Worm (Caenorhabditis elegans) whole organism, mixed stage, embryonic: ENCODE measurements around the gene str-108.

Source experiments
- M03D4.4 ChIP-seq: sonication (generic microtip); optimal IDR thresholded peaks from 2 replicates; lab custom pipeline; 2017; ENCODE audit warnings: mild to moderate bottlenecking, missing genetic modification characterization, missing compliant biosample characterization
- bed-3 ChIP-seq: fragments of 200-800 bp; sonication (Bioruptor generic); optimal IDR thresholded peaks from 3 replicates; lab custom pipeline; 2018; ENCODE audit warnings: mild to moderate bottlenecking, missing genetic modification characterization, moderate library complexity, missing compliant biosample characterization
- blmp-1 ChIP-seq: fragments of 150-350 bp; optimal IDR thresholded peaks from 2 replicates; lab custom pipeline; 2014; ENCODE audit warnings: missing biosample characterization, missing genetic modification characterization
- ceh-43 ChIP-seq: fragments of 200-800 bp; sonication (Bioruptor generic); optimal IDR thresholded peaks from 2 replicates; lab custom pipeline; 2018; ENCODE audit warnings: mild to moderate bottlenecking, missing genetic modification characterization, moderate library complexity, missing compliant biosample characterization
- ces-1 ChIP-seq: fragments of 150-350 bp; optimal IDR thresholded peaks from 2 replicates; lab custom pipeline; 2014; ENCODE audit warnings: missing biosample characterization, missing genetic modification reagents, missing genetic modification characterization
- drap-1 ChIP-seq: fragments of 200-800 bp; sonication (Bioruptor generic); optimal IDR thresholded peaks from 3 replicates; lab custom pipeline; 2018; ENCODE audit warnings: mild to moderate bottlenecking, missing genetic modification characterization, missing compliant biosample characterization
- elt-1 ChIP-seq: sonication (generic microtip); optimal IDR thresholded peaks from 2 replicates; lab custom pipeline; 2017; ENCODE audit warnings: missing genetic modification characterization, mild to moderate bottlenecking, missing compliant biosample characterization, antibody characterized with exemption, moderate library complexity, borderline replicate concordance; ENCODE audit not compliant: insufficient read depth
- elt-3 ChIP-seq: fragments of 150-350 bp; optimal IDR thresholded peaks from 2 replicates; lab custom pipeline; 2014; ENCODE audit warnings: missing biosample characterization, missing genetic modification characterization
- flh-1 ChIP-seq: fragments of 200-800 bp; sonication (Bioruptor generic); optimal IDR thresholded peaks from 2 replicates; lab custom pipeline; 2018; ENCODE audit warnings: mild to moderate bottlenecking, missing genetic modification characterization, moderate library complexity, missing compliant biosample characterization
- ham-2 ChIP-seq: fragments of 200-800 bp; sonication (Bioruptor generic); optimal IDR thresholded peaks from 2 replicates; lab custom pipeline; 2018; ENCODE audit warnings: mild to moderate bottlenecking, missing genetic modification characterization, missing compliant biosample characterization
- lin-13 ChIP-seq: fragments of 150-350 bp; optimal IDR thresholded peaks from 2 replicates; lab custom pipeline; 2014; ENCODE audit warnings: missing biosample characterization, missing genetic modification characterization
- lin-32 ChIP-seq: fragments of 200-800 bp; sonication (Bioruptor generic); optimal IDR thresholded peaks from 2 replicates; lab custom pipeline; 2018; ENCODE audit warnings: mild to moderate bottlenecking, missing genetic modification characterization, missing compliant biosample characterization
- lsy-2 ChIP-seq: fragments of 150-350 bp; optimal IDR thresholded peaks from 2 replicates; lab custom pipeline; 2014; ENCODE audit warnings: missing biosample characterization, missing genetic modification characterization
- mls-2 ChIP-seq: sonication (generic microtip); optimal IDR thresholded peaks from 2 replicates; lab custom pipeline; 2016; ENCODE audit warnings: mild to moderate bottlenecking, missing genetic modification characterization, moderate library complexity, missing compliant biosample characterization
- nhr-12 ChIP-seq: fragments of 150-350 bp; optimal IDR thresholded peaks from 2 replicates; lab custom pipeline; 2014; ENCODE audit warnings: missing biosample characterization, missing genetic modification characterization
- nhr-2 ChIP-seq: fragments of 150-350 bp; optimal IDR thresholded peaks from 2 replicates; lab custom pipeline; 2014; ENCODE audit warnings: missing biosample characterization, missing genetic modification characterization
- nhr-237 ChIP-seq: fragments of 150-350 bp; optimal IDR thresholded peaks from 2 replicates; lab custom pipeline; 2014; ENCODE audit warnings: missing biosample characterization, missing genetic modification characterization
- nhr-28 ChIP-seq: fragments of 150-350 bp; optimal IDR thresholded peaks from 2 replicates; lab custom pipeline; 2014; ENCODE audit warnings: missing biosample characterization, missing genetic modification characterization
- nhr-76 ChIP-seq: sonication (generic microtip); optimal IDR thresholded peaks from 2 replicates; lab custom pipeline; 2017; ENCODE audit warnings: missing biosample characterization, missing genetic modification characterization
- sem-2 ChIP-seq: fragments of 200-800 bp; sonication (Bioruptor generic); optimal IDR thresholded peaks from 2 replicates; lab custom pipeline; 2018; ENCODE audit warnings: mild to moderate bottlenecking, missing genetic modification characterization, missing compliant biosample characterization
- sptf-1 ChIP-seq: sonication (generic microtip); optimal IDR thresholded peaks from 2 replicates; lab custom pipeline; 2017; ENCODE audit warnings: mild to moderate bottlenecking, missing genetic modification characterization, moderate library complexity, missing compliant biosample characterization
- tbx-8 ChIP-seq: fragments of 200-800 bp; sonication (Bioruptor generic); optimal IDR thresholded peaks from 2 replicates; lab custom pipeline; 2018; ENCODE audit warnings: mild to moderate bottlenecking, missing genetic modification characterization, moderate library complexity, missing compliant biosample characterization
- unc-120 ChIP-seq: sonication (generic microtip); optimal IDR thresholded peaks from 2 replicates; lab custom pipeline; 2017; ENCODE audit warnings: missing genetic modification characterization, missing compliant biosample characterization; ENCODE audit not compliant: poor library complexity, severe bottlenecking
- unc-39 ChIP-seq: fragments of 150-350 bp; optimal IDR thresholded peaks from 2 replicates; lab custom pipeline; 2014; ENCODE audit warnings: missing biosample characterization, missing genetic modification characterization
- unc-62 ChIP-seq: fragments of 150-350 bp; optimal IDR thresholded peaks from 2 replicates; lab custom pipeline; 2014; ENCODE audit warnings: missing biosample characterization, missing genetic modification reagents, missing genetic modification characterization
- zip-8 ChIP-seq: fragments of 150-350 bp; optimal IDR thresholded peaks from 2 replicates; lab custom pipeline; 2014; ENCODE audit warnings: missing biosample characterization, missing genetic modification characterization
- ztf-11 ChIP-seq: fragments of 150-350 bp; optimal IDR thresholded peaks from 2 replicates; lab custom pipeline; 2014; ENCODE audit warnings: missing biosample characterization, missing genetic modification characterization

str-108 gene

DNA sequence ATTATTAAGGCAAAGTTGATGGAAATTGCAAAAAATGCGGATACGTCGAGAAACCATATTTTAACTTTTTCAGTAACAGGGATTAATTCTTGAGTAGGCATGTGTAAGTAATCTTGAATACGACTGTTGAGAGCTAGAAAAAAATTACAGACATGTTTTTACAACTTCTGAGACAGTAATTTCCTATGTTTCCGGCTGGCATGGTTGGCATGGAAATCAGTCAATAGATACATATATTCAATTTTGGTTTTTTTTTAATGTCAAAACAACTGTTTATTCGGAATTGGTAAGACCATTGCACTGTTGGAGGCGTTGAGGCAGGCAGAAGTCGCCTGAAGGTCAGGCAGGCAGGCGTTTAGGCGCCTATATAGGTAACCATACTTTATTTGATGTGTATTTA, 12.7 kb upstream of the str-108 start, which contains the start of gene str-254:
TSS of gene str-254 (minus strand) at position 101 of the 400 bp plus-strand sequence.
- TF ChIP-seq ham-2 (GFP tag; lab: Kevin White, UChicago) (no peak), elt-1 (tag; lab: Kevin White, UChicago) (no peak)

DNA sequence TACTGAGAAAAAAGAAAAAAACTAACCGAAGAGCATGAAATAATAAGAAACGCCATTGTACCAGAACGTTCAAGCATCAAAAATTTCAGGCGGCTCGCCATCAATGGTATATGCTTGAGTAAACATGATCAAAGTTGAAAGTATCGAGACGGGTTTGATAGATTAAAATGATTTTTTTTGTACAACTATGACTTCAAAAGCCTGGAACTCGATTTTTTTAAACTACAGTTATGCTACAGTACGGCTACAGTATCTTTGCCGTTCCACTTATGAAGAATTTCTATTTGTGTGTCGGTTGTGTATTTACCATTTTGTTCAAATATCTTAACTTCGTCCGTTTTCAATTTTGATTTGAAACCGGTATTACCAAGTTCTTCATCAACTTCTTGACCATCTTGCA, 10.9 kb upstream of the str-108 start, which contains the start of gene str-97:
TSS of gene str-97 (minus strand) at position 101 of the 400 bp plus-strand sequence.
- TF ChIP-seq ztf-11 (no peak), flh-1 (GFP tag; lab: Kevin White, UChicago) (no peak), unc-39 (tag; lab: Kevin White, UChicago) (no peak), unc-62 (GFP tag; lab: Kevin White, UChicago) (no peak), sem-2 (GFP tag; lab: Kevin White, UChicago) (no peak), nhr-12 (tag; lab: Kevin White, UChicago) (no peak), M03D4.4 (tag; lab: Kevin White, UChicago) (no peak)
- TF ChIP-seq, all 35 proteins: peak for 0

DNA sequence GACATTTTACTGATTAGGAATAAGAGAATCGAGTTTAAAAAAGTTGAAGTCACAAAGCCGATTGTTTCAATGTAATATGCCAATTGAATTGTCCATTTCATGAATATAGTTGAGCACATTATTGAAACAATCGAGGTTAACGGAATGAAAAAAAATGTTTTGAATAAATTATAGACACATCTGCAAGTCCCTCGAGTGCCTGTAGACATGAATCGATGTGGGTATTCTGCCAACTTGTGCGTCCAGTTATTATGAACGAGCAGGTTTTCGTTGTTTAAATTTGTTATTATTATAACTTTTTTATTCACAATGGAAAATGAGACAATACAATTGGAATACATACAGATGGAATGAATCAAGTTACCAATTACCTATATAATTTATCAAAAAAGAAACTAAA, 7.6 kb upstream of the str-108 start, which contains the start of gene str-99:
TSS of gene str-99 (minus strand) at position 101 of the 400 bp plus-strand sequence.
- TF ChIP-seq blmp-1 (tag; lab: Kevin White, UChicago): no peak
- TF ChIP-seq lin-13 (tag; lab: Kevin White, UChicago): no peak
- no peak for TF ChIP-seq flh-1 (GFP tag; lab: Kevin White, UChicago)
- no peak for TF ChIP-seq sem-2 (GFP tag; lab: Kevin White, UChicago)
- TF ChIP-seq, all 35 proteins: peak for 0

DNA sequence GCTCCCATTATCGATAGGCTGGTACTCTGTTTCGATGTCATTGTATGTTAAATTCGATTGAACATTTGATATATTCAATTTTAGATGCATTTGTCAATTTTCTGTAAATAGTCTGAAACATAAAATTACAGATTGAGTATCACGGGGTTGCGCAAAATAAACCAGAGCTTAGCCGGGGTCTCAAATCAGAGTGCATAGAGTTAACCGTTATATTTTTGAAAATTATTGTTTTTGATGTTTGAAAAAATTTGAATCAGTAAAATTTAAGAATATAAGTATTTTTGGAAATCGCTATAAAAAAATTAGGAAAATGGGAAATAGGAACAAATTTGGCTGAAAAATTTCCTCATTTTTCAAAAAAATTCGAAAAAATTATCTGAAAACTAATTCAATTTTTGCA, 6.4 kb upstream of the str-108 start, which contains the start of gene F10A3.17:
TSS of gene F10A3.17 (minus strand) at position 101 of the 400 bp plus-strand sequence.
- TF ChIP-seq ceh-43 (GFP tag; lab: Kevin White, UChicago): no peak
- TF ChIP-seq, all 35 proteins: peak for 0

DNA sequence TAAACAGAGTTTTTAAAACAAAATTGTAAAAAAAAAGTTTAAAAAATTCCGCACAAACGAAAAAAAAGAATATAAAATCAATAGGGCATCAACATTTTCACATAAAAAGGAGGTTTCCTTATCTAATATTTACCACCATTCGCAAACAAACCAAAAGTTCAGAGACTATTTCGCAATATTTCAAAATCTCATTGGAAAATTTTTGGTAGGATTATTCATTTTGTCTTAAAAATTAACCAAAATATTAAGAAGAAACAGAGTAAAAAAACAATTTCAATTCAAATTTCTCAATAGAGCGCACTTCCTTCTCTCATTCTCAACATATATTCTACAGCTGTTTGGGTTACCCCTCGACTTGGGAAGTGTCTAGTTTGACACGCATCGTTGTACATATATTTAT, 5.9 kb upstream of the str-108 start:
- TF ChIP-seq M03D4.4 (tag; lab: Kevin White, UChicago) (no peak), mls-2 (tag; lab: Kevin White, UChicago) (no peak), ham-2 (GFP tag; lab: Kevin White, UChicago) (no peak), unc-120 (tag; lab: Kevin White, UChicago) (no peak), blmp-1 (tag; lab: Kevin White, UChicago) (no peak), zip-8 (no peak)

DNA sequence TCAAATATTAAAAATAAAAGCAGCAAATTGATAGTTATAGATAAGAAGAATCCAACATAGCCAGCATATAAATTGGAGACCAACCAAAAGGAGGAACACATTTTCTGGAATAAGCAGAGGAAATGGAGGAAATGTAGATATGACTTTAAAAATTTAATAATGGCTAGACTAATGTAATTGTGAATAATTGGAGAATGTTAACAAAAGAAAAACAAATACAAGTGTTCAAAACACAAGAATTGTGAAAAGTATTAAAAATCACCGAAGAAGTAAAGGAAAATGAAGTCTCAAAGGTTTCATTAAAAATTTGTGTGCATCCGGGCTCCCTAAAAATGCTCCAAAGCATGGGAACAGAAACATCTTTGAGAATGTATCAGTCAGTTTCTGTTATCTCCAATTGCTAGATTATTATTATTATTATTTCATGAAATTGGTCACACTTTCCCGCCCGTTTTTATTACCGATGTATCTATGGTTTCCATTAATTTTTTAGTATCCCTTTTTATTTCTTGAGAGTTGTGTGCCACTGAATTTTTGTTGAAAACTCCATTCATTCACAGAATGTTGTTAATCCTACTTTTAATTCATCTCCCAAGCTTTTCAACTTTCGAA, 3.8 kb upstream of the str-108 start, which contains the start of the genes str-109 and F10A3.11:
TSS of gene str-109 (minus strand) at position 101 of the 612 bp plus-strand sequence.
TSS of gene F10A3.11 (plus strand) at position 562 of the 612 bp plus-strand sequence.
- TF ChIP-seq lin-32 (GFP tag; lab: Kevin White, UChicago) (no peak), lsy-2 (tag; lab: Kevin White, UChicago) (no peak), nhr-12 (tag; lab: Kevin White, UChicago) (no peak), flh-1 (GFP tag; lab: Kevin White, UChicago) (no peak), lin-13 (tag; lab: Kevin White, UChicago) (no peak), nhr-237 (tag; lab: Kevin White, UChicago) (no peak), nhr-76 (tag; lab: Kevin White, UChicago) (no peak), elt-1 (tag; lab: Kevin White, UChicago) (no peak), unc-39 (tag; lab: Kevin White, UChicago) (no peak), nhr-2 (tag; lab: Kevin White, UChicago) (no peak), ham-2 (GFP tag; lab: Kevin White, UChicago) (no peak), ceh-43 (GFP tag; lab: Kevin White, UChicago) (no peak)

DNA sequence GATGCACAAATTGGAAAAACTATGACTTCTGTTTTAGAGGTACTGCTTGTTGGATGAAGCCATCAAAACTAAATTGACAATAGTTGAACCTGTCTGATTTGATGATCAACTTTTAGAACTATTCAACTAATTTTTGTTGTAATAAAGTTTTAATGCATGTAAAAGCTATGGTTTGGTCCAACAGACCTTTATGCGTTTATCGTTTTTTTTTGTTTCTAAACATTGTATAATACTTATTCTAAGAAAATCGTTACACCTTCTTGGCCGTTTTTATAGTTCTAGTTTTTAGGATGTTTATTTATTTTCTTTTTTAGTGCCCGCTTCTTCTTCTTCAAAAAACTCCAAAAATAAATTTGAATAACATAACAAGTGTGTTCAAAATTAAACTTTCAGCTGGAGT, 2.3 kb upstream of the str-108 start, which contains the start of gene F10A3.12:
TSS of gene F10A3.12 (plus strand) at position 301 of the 400 bp plus-strand sequence.
- TF ChIP-seq tbx-8 (GFP tag; lab: Kevin White, UChicago) (no peak), nhr-76 (tag; lab: Kevin White, UChicago) (no peak), M03D4.4 (tag; lab: Kevin White, UChicago) (no peak), unc-120 (tag; lab: Kevin White, UChicago) (no peak), sptf-1 (no peak), nhr-28 (tag; lab: Kevin White, UChicago) (no peak), elt-3 (tag; lab: Kevin White, UChicago) (no peak), ces-1 (GFP tag; lab: Kevin White, UChicago) (no peak), drap-1 (GFP tag; lab: Kevin White, UChicago) (no peak), bed-3 (GFP tag; lab: Kevin White, UChicago) (no peak)
- TF ChIP-seq, all 35 proteins: peak for 0
